Fruit fly (Drosophila melanogaster): Measurements from ENCODE around the gene Ada.

- TF ChIP-seq Mrtf (GFP tag; IDR thresholded peaks at IDR 0.05), result no peak
- TF ChIP-seq bigmax (GFP tag; optimal IDR thresholded peaks at IDR 0.05), result no peak
- TF ChIP-seq salm (tag; optimal IDR thresholded peaks at IDR 0.05), result peak; percentile 79
- peak; percentile 72 for TF ChIP-seq CG9817 (tag; optimal IDR thresholded peaks at IDR 0.05)
- TF ChIP-seq CG12769 (tag; optimal IDR thresholded peaks at IDR 0.05), result peak; percentile 69
- TF ChIP-seq Pdp1 (GFP tag; optimal IDR thresholded peaks at IDR 0.05), result peak; percentile 19 to 43
- TF ChIP-seq croc (GFP tag; conservative IDR thresholded peaks at IDR 0.05), result peak; percentile 48; the same call in 2 of the 3 replicates
- peak; percentile 67 for TF ChIP-seq CG14050 (GFP tag; IDR thresholded peaks at IDR 0.05)
- TF ChIP-seq CG5180 (GFP tag; optimal IDR thresholded peaks at IDR 0.05), result peak; percentile 77
- TF ChIP-seq CG31388 (GFP tag; optimal IDR thresholded peaks at IDR 0.05), result no peak
- peak; percentile 65 for TF ChIP-seq CG12219 (GFP tag; optimal IDR thresholded peaks at IDR 0.05)
Observed at dm6 chr3R:9033619-9034401, 31.2 kb upstream of the Ada start.
